Worm (Caenorhabditis elegans) whole organism, L3 larva: ENCODE measurements around the gene Y45F3A.1.

Source experiments
- R02D3.7 ChIP-seq: fragments of 150-350 bp; optimal IDR thresholded peaks from 2 replicates; lab custom pipeline; 2014; ENCODE audit warnings: missing biosample characterization, missing genetic modification characterization
- ZK546.5 ChIP-seq: sonication (generic microtip); optimal IDR thresholded peaks from 2 replicates; lab custom pipeline; 2017; ENCODE audit warnings: missing biosample characterization, missing genetic modification characterization
- aly-2 ChIP-seq: fragments of 150-350 bp; optimal IDR thresholded peaks from 2 replicates; lab custom pipeline; 2014; ENCODE audit warnings: missing biosample characterization, missing genetic modification characterization
- ama-1 ChIP-seq: fragments of 150-350 bp; optimal IDR thresholded peaks from 2 replicates; lab custom pipeline; 2018
- ceh-16 ChIP-seq: sonication (generic microtip); optimal IDR thresholded peaks from 2 replicates; lab custom pipeline; 2017; ENCODE audit warnings: missing biosample characterization, missing genetic modification characterization
- ceh-28 ChIP-seq: fragments of 150-350 bp; optimal IDR thresholded peaks from 2 replicates; lab custom pipeline; 2014; ENCODE audit warnings: missing biosample characterization, missing genetic modification reagents, missing genetic modification characterization
- ceh-82 ChIP-seq: fragments of 150-350 bp; optimal IDR thresholded peaks from 2 replicates; lab custom pipeline; 2014; ENCODE audit warnings: missing biosample characterization, missing genetic modification characterization
- ceh-9 ChIP-seq: sonication (generic microtip); optimal IDR thresholded peaks from 2 replicates; lab custom pipeline; 2018; ENCODE audit warnings: missing biosample characterization, missing genetic modification characterization
- daf-12 ChIP-seq: fragments of 150-350 bp; optimal IDR thresholded peaks from 2 replicates; lab custom pipeline; 2014; ENCODE audit warnings: missing biosample characterization, missing genetic modification reagents, missing genetic modification characterization
- egl-27 ChIP-seq: sonication (generic microtip); optimal IDR thresholded peaks from 4 replicates; lab custom pipeline; 2017; ENCODE audit warnings: missing biosample characterization, missing genetic modification reagents, missing genetic modification characterization
- elt-1 ChIP-seq: fragments of 150-350 bp; optimal IDR thresholded peaks from 2 replicates; lab custom pipeline; 2014; ENCODE audit warnings: missing biosample characterization, missing genetic modification characterization
- elt-2 ChIP-seq: sonication (generic microtip); optimal IDR thresholded peaks from 2 replicates; lab custom pipeline; 2016; ENCODE audit warnings: missing genetic modification reagents, mild to moderate bottlenecking, missing genetic modification characterization, missing compliant biosample characterization
- elt-3 ChIP-seq, 3 experiments: fragments of 150-350 bp in 1 of 3; sonication (generic microtip) in 2 of 3; optimal IDR thresholded peaks; 2 replicates in 2 of 3; 4 replicates in 1 of 3; lab custom pipeline; 2014 to 2017; ENCODE audit warnings: missing biosample characterization in 3 of 3, missing genetic modification characterization in 3 of 3
- eor-1 ChIP-seq, 2 experiments: fragments of 150-350 bp; optimal IDR thresholded peaks; 2 replicates each; lab custom pipeline; 2014 to 2018; ENCODE audit warnings: missing biosample characterization in 2 of 2, missing genetic modification characterization in 2 of 2
- fkh-10 ChIP-seq: sonication (generic microtip); optimal IDR thresholded peaks from 2 replicates; lab custom pipeline; 2017; ENCODE audit warnings: missing biosample characterization, missing genetic modification reagents, missing genetic modification characterization
- fkh-2 ChIP-seq: fragments of 150-350 bp; optimal IDR thresholded peaks from 2 replicates; lab custom pipeline; 2014; ENCODE audit warnings: missing biosample characterization, missing genetic modification reagents, missing genetic modification characterization
- fos-1 ChIP-seq: fragments of 150-350 bp; optimal IDR thresholded peaks from 2 replicates; lab custom pipeline; 2014; ENCODE audit warnings: missing biosample characterization, missing genetic modification characterization
- hmg-11 ChIP-seq: sonication (generic microtip); optimal IDR thresholded peaks from 2 replicates; lab custom pipeline; 2016; ENCODE audit warnings: missing genetic modification characterization, missing compliant biosample characterization
- lin-15B ChIP-seq: fragments of 150-350 bp; optimal IDR thresholded peaks from 2 replicates; lab custom pipeline; 2014; ENCODE audit warnings: missing biosample characterization, missing genetic modification characterization
- lin-39 ChIP-seq: fragments of 150-350 bp; optimal IDR thresholded peaks from 2 replicates; lab custom pipeline; 2018; ENCODE audit warnings: missing biosample characterization, missing genetic modification reagents, missing genetic modification characterization
- mdl-1 ChIP-seq: fragments of 150-350 bp; optimal IDR thresholded peaks from 2 replicates; lab custom pipeline; 2014; ENCODE audit warnings: missing biosample characterization, missing genetic modification characterization
- mml-1 ChIP-seq: fragments of 150-350 bp; sonication (generic microtip); optimal IDR thresholded peaks from 3 replicates; lab custom pipeline; 2014; ENCODE audit warnings: missing biosample characterization, missing genetic modification characterization
- nfya-1 ChIP-seq: sonication (generic microtip); optimal IDR thresholded peaks from 2 replicates; lab custom pipeline; 2017; ENCODE audit warnings: missing genetic modification characterization, mild to moderate bottlenecking, missing compliant biosample characterization, antibody characterized with exemption, moderate library complexity; ENCODE audit not compliant: insufficient read depth
- nhr-11 ChIP-seq: fragments of 150-350 bp; optimal IDR thresholded peaks from 2 replicates; lab custom pipeline; 2014; ENCODE audit warnings: missing biosample characterization, missing genetic modification characterization
- nhr-23 ChIP-seq: fragments of 150-350 bp; optimal IDR thresholded peaks from 2 replicates; lab custom pipeline; 2014; ENCODE audit warnings: missing biosample characterization, missing genetic modification reagents, missing genetic modification characterization
- nhr-25 ChIP-seq: sonication (generic microtip); optimal IDR thresholded peaks from 2 replicates; lab custom pipeline; 2017; ENCODE audit warnings: missing biosample characterization, missing genetic modification characterization
- nhr-28 ChIP-seq: fragments of 150-350 bp; optimal IDR thresholded peaks from 2 replicates; lab custom pipeline; 2014; ENCODE audit warnings: missing biosample characterization, missing genetic modification characterization
- nhr-43 ChIP-seq: sonication (generic microtip); optimal IDR thresholded peaks from 2 replicates; lab custom pipeline; 2016; ENCODE audit warnings: mild to moderate bottlenecking, missing genetic modification characterization, missing compliant biosample characterization; ENCODE audit not compliant: poor library complexity, severe bottlenecking
- nhr-76 ChIP-seq: fragments of 150-350 bp; sonication (generic microtip); optimal IDR thresholded peaks from 5 replicates; lab custom pipeline; 2014; ENCODE audit warnings: missing biosample characterization, missing genetic modification characterization
- pha-4 ChIP-seq: fragments of 150-350 bp; optimal IDR thresholded peaks from 2 replicates; lab custom pipeline; 2014; ENCODE audit warnings: missing biosample characterization, missing genetic modification reagents, missing genetic modification characterization
- sea-2 ChIP-seq: fragments of 150-350 bp; sonication (generic microtip); optimal IDR thresholded peaks from 4 replicates; lab custom pipeline; 2014; ENCODE audit warnings: missing biosample characterization, missing genetic modification reagents, missing genetic modification characterization
- skn-1 ChIP-seq: fragments of 150-350 bp; optimal IDR thresholded peaks from 2 replicates; lab custom pipeline; 2014; ENCODE audit warnings: missing biosample characterization, missing genetic modification characterization
- snpc-4 ChIP-seq: fragments of 150-350 bp; optimal IDR thresholded peaks from 2 replicates; lab custom pipeline; 2014; ENCODE audit warnings: missing biosample characterization, missing genetic modification characterization
- tbx-2 ChIP-seq: sonication (generic microtip); optimal IDR thresholded peaks from 2 replicates; lab custom pipeline; 2016; ENCODE audit warnings: mild to moderate bottlenecking, missing genetic modification characterization, missing compliant biosample characterization
- unc-39 ChIP-seq: sonication (generic microtip); optimal IDR thresholded peaks from 4 replicates; lab custom pipeline; 2017; ENCODE audit warnings: missing biosample characterization, missing genetic modification characterization
- unc-62 ChIP-seq: fragments of 150-350 bp; sonication (generic microtip); optimal IDR thresholded peaks from 4 replicates; lab custom pipeline; 2014; ENCODE audit warnings: missing biosample characterization, missing genetic modification reagents, missing genetic modification characterization
- zag-1 ChIP-seq: fragments of 150-350 bp; optimal IDR thresholded peaks from 2 replicates; lab custom pipeline; 2014; ENCODE audit warnings: missing biosample characterization, missing genetic modification characterization
- ztf-11 ChIP-seq: fragments of 150-350 bp; optimal IDR thresholded peaks from 2 replicates; lab custom pipeline; 2014; ENCODE audit warnings: missing biosample characterization, missing genetic modification characterization
- ztf-4 ChIP-seq: fragments of 150-350 bp; optimal IDR thresholded peaks from 2 replicates; lab custom pipeline; 2014; ENCODE audit warnings: missing biosample characterization, missing genetic modification characterization

Y45F3A.1 gene

DNA sequence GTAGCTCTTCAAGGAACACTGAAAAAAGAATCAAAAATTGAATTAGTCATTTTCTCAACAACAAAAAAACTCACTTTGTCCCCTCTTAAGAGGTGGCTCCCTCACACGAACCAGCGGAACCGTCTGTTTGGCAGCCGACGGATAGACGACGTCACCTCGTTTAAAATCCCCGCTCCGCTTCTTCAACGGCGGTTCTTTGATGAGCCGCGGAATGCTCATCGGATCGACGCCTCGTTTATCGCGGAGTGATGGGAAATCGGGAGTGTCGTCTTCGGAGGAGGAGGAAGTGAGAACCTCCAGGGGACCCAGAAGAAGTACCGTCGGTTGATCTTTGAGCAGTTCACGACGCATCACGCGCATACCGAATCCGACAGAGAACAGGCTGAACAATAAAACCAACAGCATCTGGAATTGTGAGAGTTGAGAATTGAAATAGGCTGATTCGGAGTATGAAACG is 22.9 kb downstream of the Y45F3A.1 start, which contains the start of gene nlp-68:
TSS of gene nlp-68 (minus strand) at position 407 of the 457 bp plus-strand sequence.
- no peak for TF ChIP-seq R02D3.7
- TF ChIP-seq ceh-28 (tag; lab: Kevin White, UChicago): no peak
- no peak for TF ChIP-seq ceh-82
- no peak for TF ChIP-seq tbx-2
- TF ChIP-seq sea-2 (GFP tag; lab: Kevin White, UChicago): no peak
- TF ChIP-seq eor-1 (tag; optimal IDR thresholded peaks at IDR 0.05; lab: Kevin White, UChicago): no peak
- no peak for TF ChIP-seq hmg-11
- no peak for TF ChIP-seq nhr-25 (tag; lab: Kevin White, UChicago)

DNA sequence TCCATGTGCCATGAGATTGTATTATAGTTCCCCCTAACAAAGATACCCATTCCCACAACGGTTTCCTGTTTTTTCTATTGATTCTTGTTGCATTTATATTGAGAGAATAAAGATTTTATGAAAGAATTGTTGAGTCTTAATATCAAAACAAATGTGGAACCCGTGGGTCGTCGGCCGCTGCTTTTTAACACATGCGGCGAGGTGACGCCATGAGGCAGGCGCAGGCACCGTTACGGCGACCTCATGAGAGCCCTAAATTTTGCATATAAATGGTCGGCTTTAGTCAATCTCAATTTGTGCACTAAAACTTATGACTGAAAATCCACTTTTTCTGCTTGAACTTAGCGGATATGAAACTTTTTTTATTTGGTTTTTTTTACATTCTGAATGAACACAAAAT is 24.2 kb downstream of the Y45F3A.1 start:
- TF ChIP-seq eor-1 (tag; optimal IDR thresholded peaks at IDR 0.05; lab: Kevin White, UChicago) (no peak), ceh-16 (no peak), daf-12 (tag; lab: Kevin White, UChicago) (no peak), ama-1 (lab: Kevin White, UChicago) (peak; percentile 87), nhr-23 (tag; lab: Kevin White, UChicago) (peak; percentile 10), nhr-43 (tag; lab: Kevin White, UChicago) (peak; percentile 14), nhr-11 (no peak), nhr-25 (tag; lab: Kevin White, UChicago) (peak; percentile 8), elt-2 (tag; lab: Kevin White, UChicago) (peak; percentile 2), skn-1 (tag; lab: Kevin White, UChicago) (no peak)
- TF ChIP-seq, all 47 proteins: peak for 5

DNA sequence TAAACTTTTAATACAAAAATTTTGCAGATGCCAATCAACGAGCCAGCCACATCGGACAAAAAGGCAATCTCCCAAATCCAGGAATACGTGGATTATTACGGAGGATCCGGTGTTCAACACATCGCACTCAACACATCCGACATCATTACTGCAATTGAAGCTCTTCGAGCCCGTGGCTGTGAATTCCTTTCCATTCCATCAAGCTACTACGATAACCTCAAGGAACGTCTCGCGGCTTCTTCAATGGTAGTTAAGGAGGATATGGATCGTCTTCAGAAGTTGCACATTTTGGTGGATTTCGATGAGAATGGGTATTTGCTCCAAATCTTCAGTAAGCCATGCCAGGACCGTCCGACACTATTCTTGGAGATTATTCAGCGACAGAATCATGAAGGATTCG is 24.7 kb downstream of the Y45F3A.1 start:
- TF ChIP-seq fkh-2 (tag; lab: Kevin White, UChicago): no peak
- no peak for TF ChIP-seq ZK546.5 (tag; lab: Kevin White, UChicago)
- TF ChIP-seq ama-1 (lab: Kevin White, UChicago): peak; percentile 82
- TF ChIP-seq aly-2 (tag; lab: Kevin White, UChicago): no peak
- TF ChIP-seq nhr-43 (tag; lab: Kevin White, UChicago): peak; percentile 72
- TF ChIP-seq unc-62 (GFP tag; lab: Kevin White, UChicago): no peak
- TF ChIP-seq, all 47 proteins: peak for 2

DNA sequence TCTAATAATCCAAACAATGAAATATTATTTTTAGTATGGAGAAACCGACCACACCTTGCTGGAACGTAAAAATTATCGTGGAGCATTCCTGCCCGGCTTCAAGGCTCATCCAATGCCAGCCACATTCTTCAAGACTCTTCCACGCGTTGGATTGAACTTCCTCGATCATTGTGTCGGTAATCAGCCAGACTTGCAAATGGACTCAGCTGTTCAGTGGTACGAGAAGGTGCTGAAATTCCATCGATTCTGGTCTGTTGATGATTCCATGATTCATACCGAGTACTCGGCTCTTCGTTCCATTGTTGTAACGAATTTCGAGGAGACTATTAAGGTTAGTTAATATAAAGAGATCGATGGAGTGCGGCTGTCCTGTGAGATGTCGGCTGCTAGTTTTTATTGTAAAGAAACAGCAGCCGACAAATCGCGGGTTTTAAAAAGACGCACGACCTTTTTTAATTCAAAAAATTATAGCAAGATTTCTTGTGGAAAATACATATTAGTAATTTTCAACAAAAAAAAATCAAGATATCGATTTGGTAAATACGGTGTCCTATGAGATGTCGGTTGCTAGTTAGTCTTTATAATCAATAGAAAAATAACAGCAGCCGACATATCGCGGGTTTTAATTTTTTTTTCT is 25.5 kb downstream of the Y45F3A.1 start:
- peak; percentile 85 for TF ChIP-seq ama-1 (lab: Kevin White, UChicago)
- TF ChIP-seq ztf-4: no peak
- TF ChIP-seq snpc-4: peak; percentile 50

DNA sequence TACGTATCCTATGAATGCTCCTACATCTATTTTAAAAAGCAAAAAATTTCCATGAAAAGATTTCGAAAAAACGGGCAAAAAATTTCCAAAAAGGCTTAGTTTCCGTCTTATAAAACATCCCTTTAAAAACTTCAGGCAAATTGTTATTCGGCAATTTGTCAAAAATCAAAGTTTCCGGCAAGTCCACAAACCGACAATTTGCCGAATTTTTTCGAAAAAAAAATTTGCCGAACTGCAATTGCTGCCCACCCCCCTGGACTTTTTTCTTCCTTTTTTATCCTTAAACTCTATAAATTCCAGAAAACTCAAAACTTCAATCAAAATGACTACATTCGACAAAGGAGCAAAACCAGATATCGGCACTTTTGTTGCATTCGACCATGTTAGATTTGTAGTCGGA is 26.5 kb downstream of the Y45F3A.1 start, which contains the start of gene hpd-1:
TSS of gene hpd-1 (plus strand) at position 301 of the 400 bp plus-strand sequence.
- TF ChIP-seq ceh-9 (tag; lab: Kevin White, UChicago): no peak
- TF ChIP-seq mdl-1 (tag; lab: Kevin White, UChicago): no peak
- TF ChIP-seq snpc-4: no peak
- TF ChIP-seq tbx-2: no peak
- no peak for TF ChIP-seq ztf-4
- no peak for TF ChIP-seq eor-1 (tag; optimal IDR thresholded peaks at IDR 0.05; lab: Kevin White, UChicago)
- TF ChIP-seq egl-27 (tag; lab: Kevin White, UChicago): no peak
- TF ChIP-seq nhr-28: no peak
- no peak for TF ChIP-seq nfya-1 (tag; lab: Kevin White, UChicago)
- TF ChIP-seq unc-39 (tag; lab: Kevin White, UChicago): no peak
- no peak for TF ChIP-seq nhr-76 (tag; lab: Kevin White, UChicago)
- TF ChIP-seq elt-3 (tag; optimal IDR thresholded peaks at IDR 0.05; lab: Kevin White, UChicago): no peak
- TF ChIP-seq pha-4: no peak
- no peak for TF ChIP-seq elt-2 (tag; lab: Kevin White, UChicago)
- no peak for TF ChIP-seq hmg-11
- TF ChIP-seq, all 47 proteins: peak for 0

DNA sequence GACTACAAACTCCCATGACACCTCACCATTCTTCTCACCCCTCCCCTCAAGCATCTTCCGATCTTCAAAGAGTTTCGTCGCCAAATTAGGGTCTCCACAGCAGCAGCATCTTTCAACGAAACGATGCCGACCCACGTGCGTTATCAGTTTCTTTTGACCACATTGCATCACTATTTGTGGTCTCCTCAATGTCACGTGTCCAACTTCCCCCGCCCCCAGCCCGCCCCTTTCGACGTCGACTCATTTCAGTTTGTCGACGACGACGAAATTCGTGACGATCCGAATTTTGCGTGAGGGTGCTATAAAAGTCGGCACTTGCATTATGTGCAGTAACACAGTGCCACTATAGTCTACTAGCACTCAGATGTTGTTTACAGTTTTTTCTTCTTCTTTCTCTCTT is 27.5 kb downstream of the Y45F3A.1 start:
- TF ChIP-seq sea-2 (GFP tag; lab: Kevin White, UChicago) (no peak), fos-1 (tag; lab: Kevin White, UChicago) (no peak), unc-62 (GFP tag; lab: Kevin White, UChicago) (no peak), nhr-11 (no peak), lin-39 (tag; lab: Kevin White, UChicago) (no peak), zag-1 (tag; lab: Kevin White, UChicago) (no peak), elt-3 (tag; optimal IDR thresholded peaks at IDR 0.05; lab: Kevin White, UChicago) (peak in 1 of 3 experiments; percentile 67), nfya-1 (tag; lab: Kevin White, UChicago) (peak; percentile 35), nhr-43 (tag; lab: Kevin White, UChicago) (peak; percentile 84), pha-4 (no peak), elt-1 (no peak), mdl-1 (tag; lab: Kevin White, UChicago) (peak; percentile 56), skn-1 (tag; lab: Kevin White, UChicago) (no peak), nhr-23 (tag; lab: Kevin White, UChicago) (peak; percentile 71), eor-1 (tag; optimal IDR thresholded peaks at IDR 0.05; lab: Kevin White, UChicago) (no peak), daf-12 (tag; lab: Kevin White, UChicago) (no peak), lin-15B (tag; lab: Kevin White, UChicago) (no peak), ztf-4 (no peak), elt-2 (tag; lab: Kevin White, UChicago) (peak; percentile 96), fkh-10 (GFP tag; lab: Kevin White, UChicago) (no peak), nhr-25 (tag; lab: Kevin White, UChicago) (peak; percentile 51), mml-1 (tag; lab: Kevin White, UChicago) (no peak), ztf-11 (no peak)
